Worm (Caenorhabditis elegans): ENCODE data around the gene F15E6.9.

F15E6.9 gene

DNA sequence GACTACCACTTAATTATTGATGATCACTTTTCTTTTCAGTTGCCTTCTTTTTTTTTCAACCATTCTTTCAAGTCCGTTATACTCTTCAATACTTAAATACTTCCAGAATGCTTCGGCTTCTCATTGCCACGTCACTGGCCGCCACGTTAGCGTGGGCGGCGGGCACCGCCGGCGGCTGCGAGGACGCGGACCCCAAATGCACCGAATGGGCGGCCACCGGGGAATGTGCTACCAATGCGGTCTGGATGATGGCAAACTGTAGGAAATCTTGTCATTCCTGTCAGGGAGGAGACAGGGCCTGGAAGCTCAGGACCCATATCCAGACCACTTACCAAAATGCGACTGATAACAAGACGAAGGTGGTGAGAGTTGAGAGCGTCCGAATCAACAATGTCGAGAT lies 2.3 kb upstream of the F15E6.9 start, which contains the start of gene lgc-22:
Gene lgc-22 (plus strand): TSS at position 105 of the 400 bp plus-strand sequence.
- TF ChIP-seq him-1 (tag; optimal IDR thresholded peaks at IDR 0.05), result no peak
- TF ChIP-seq dao-5 (tag; optimal IDR thresholded peaks at IDR 0.05), result no peak
- TF ChIP-seq W03F9.2 (tag; optimal IDR thresholded peaks at IDR 0.05), result no peak

DNA sequence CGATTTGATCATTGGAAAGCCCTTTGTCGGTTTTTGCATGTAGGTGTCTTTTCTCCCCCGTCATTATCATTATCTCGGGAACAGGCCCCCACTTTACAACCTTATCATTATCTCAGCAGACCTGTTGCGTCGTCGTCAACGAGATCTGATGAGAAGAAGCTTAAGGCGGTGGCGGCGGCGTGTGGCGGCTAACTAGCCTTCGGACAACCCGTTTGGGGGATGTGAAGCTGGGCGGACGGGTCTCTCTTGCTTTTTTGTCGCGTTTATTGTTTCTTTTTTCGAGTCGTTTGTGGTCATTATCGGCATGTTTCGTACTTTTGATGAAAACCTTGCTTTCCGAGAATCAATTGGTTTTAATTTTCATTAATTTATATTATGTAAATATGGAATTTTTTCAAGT lies 1.1 kb upstream of the F15E6.9 start:
- TF ChIP-seq him-1 (tag; optimal IDR thresholded peaks at IDR 0.05) (no peak), W03F9.2 (tag; optimal IDR thresholded peaks at IDR 0.05) (no peak), dao-5 (tag; optimal IDR thresholded peaks at IDR 0.05) (no peak)

DNA sequence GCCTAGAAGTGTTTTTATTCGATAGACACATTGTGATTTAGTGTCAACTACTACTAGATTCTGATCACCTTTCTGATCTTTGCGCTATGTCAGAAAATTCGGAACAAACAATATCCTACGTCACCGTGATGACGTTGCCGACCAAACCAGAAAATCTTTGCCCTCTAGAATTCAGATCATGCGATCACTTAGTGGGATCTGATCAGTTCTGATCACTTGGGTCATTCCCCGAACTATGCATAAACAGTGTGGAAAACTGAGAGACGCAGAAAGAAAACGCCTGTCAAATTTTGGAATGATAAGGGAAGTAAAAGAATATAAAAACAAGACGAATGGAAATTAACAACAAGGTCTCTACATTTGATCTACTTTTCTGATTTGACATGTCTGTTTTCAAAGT lies 4.3 kb downstream of the F15E6.9 start, which contains the start of gene F15E6.3:
Gene F15E6.3 (plus strand): TSS at position 344 of the 400 bp plus-strand sequence.
- TF ChIP-seq W03F9.2 (tag; optimal IDR thresholded peaks at IDR 0.05) (no peak), him-1 (tag; optimal IDR thresholded peaks at IDR 0.05) (no peak), dao-5 (tag; optimal IDR thresholded peaks at IDR 0.05) (no peak)

DNA sequence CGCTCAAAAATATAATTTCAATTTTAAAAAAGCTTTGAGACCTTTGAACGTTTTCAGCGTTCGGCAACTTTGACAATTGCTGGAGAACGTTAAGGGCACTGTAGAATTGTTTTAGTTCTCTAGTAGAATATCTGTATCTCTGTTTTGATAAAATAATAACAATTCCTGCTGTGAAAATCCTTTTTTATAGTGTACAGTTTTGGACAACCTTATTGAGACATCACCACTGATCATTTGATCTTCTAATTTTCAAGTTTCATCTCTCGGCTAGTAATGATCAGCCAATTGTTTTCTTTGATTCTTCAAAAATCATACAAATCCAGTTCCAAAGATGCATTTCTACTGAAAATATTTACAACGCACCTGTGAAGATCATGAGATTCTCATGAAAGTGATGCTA lies 6.3 kb downstream of the F15E6.9 start, which contains the start of gene F15E6.10:
Gene F15E6.10 (plus strand): TSS at position 301 of the 400 bp plus-strand sequence.
- TF ChIP-seq W03F9.2 (tag; optimal IDR thresholded peaks at IDR 0.05) (no peak), dao-5 (tag; optimal IDR thresholded peaks at IDR 0.05) (no peak), him-1 (tag; optimal IDR thresholded peaks at IDR 0.05) (no peak)

DNA sequence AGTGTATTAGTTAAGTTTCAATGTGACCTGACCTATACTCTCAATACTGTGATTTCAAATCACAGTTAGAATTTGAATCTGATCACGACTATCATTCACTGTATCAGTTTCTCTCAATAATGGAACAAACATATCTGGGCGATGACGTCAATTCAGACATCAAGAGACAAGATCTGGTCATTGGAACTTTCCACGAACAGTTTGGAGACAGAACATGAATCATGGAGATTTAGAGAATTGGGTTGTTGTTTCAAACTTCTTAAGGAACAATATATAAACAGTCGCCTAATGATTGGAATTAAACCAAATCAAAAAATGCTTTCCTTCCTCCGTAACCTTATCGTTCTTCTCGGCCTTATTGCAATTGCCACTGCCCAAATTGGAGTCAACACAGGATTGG lies 7.7 kb downstream of the F15E6.9 start, which contains the start of gene F15E6.4:
Gene F15E6.4 (plus strand): TSS at position 301 of the 400 bp plus-strand sequence.
- TF ChIP-seq dao-5 (tag; optimal IDR thresholded peaks at IDR 0.05), result no peak
- no peak for TF ChIP-seq W03F9.2 (tag; optimal IDR thresholded peaks at IDR 0.05)
- no peak for TF ChIP-seq him-1 (tag; optimal IDR thresholded peaks at IDR 0.05)

DNA sequence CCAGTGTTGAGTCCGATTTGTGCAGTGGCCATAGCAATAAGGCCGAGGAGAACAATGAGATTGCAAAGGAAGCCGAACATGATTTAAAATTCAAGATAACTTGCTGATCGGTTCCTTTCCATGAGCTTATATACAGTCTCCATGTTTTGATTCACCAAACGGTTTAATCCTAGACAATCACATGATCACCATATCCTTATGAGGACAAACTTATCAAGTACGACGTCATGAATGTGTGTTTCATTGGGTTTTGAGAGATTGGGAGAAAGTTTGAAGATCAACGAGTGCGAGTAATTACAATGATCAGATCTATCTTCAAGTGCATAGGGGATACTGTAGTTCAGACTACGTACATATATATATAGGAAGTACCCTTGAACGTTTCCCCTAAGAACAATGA lies 8.4 kb downstream of the F15E6.9 start, which contains the start of gene dct-7:
Gene dct-7 (minus strand): TSS at position 101 of the 400 bp plus-strand sequence.
- TF ChIP-seq dao-5 (tag; optimal IDR thresholded peaks at IDR 0.05) (no peak), him-1 (tag; optimal IDR thresholded peaks at IDR 0.05) (no peak), W03F9.2 (tag; optimal IDR thresholded peaks at IDR 0.05) (no peak)

DNA sequence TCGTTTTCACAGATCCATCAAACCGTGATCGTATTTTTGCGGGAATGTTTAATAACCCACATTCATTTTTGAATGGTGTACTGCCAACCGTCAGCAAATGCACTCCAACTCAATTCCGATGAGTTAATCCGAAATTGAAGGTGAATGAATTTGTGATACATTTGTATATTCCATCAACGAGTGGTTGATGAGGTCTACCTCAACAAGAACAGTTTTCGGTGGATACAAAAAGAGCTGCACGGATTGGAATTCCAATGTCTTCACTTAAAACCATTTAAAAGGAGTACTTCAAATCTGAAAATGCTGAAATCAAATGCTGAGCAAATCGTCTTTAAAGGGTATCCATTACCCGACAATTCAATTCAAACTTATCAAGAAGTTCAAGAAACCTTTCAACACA lies 9.6 kb downstream of the F15E6.9 start, which contains the start of gene F15E6.5:
Gene F15E6.5 (plus strand): TSS at position 301 of the 400 bp plus-strand sequence.
- no peak for TF ChIP-seq him-1 (tag; optimal IDR thresholded peaks at IDR 0.05)
- TF ChIP-seq dao-5 (tag; optimal IDR thresholded peaks at IDR 0.05), result no peak
- no peak for TF ChIP-seq W03F9.2 (tag; optimal IDR thresholded peaks at IDR 0.05)

DNA sequence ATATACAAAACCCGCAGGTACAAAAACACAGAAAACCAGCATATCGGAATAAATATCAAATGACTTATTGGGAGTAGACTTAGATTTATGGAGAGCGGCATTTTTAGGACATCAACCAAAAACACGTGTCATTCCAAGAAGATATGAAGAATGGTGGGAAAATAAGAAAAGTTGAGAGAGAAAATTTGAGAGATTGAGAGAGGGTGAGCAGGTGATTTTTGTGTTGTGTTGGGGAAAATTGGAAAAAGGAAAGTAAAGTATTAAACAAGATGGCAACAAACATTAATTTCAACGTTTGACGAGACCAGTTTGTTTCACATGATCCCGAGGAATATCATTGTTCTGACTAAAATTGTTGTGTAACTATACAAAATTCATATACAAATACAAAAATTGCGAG lies 10.6 kb downstream of the F15E6.9 start, which contains the start of gene srv-4:
Gene srv-4 (minus strand): TSS at position 101 of the 400 bp plus-strand sequence.
- TF ChIP-seq him-1 (tag; optimal IDR thresholded peaks at IDR 0.05) (no peak), dao-5 (tag; optimal IDR thresholded peaks at IDR 0.05) (no peak), W03F9.2 (tag; optimal IDR thresholded peaks at IDR 0.05) (no peak)

DNA sequence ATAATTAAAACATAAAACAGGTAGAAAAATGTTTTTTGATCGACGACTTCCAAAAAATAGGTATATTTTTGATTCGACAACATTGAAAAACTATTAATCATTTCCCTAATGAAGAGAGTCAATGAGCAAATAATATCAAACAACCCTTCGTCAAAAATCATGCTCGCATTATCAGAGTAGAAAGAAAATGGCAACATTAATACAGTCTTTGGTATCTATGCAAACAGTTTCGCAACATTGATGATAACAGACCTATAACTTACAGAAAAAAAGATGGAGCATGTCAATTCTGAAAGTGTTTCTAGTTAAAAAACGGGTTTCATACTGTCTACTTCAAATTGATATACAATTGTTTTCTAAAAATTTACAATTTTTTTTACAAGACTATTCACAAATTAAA lies 13.9 kb downstream of the F15E6.9 start:
- TF ChIP-seq him-1 (tag; optimal IDR thresholded peaks at IDR 0.05) (no peak), W03F9.2 (tag; optimal IDR thresholded peaks at IDR 0.05) (no peak), dao-5 (tag; optimal IDR thresholded peaks at IDR 0.05) (no peak)

DNA sequence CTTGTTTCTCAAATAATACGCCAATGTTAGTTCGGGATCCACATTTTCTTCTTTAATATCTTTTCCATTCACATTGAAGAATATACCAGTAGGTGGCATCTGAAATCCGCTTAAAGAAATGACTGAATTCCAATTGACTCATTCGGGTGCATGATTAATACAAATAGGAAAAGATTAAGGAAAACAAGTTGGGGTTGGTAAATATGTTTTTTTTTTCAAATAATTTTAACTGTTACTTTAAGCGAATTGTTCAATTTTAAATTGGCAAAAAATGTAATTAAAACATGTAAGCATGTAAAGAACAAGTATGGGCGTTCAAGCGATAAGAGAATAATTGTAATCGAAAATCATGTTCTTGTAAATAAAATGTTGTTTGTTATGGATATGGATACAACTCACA lies 14.9 kb downstream of the F15E6.9 start, which contains the start of gene F15E6.6:
Gene F15E6.6 (minus strand): TSS at position 101 of the 400 bp plus-strand sequence.
- TF ChIP-seq W03F9.2 (tag; optimal IDR thresholded peaks at IDR 0.05), result no peak
- no peak for TF ChIP-seq dao-5 (tag; optimal IDR thresholded peaks at IDR 0.05)
- no peak for TF ChIP-seq him-1 (tag; optimal IDR thresholded peaks at IDR 0.05)

DNA sequence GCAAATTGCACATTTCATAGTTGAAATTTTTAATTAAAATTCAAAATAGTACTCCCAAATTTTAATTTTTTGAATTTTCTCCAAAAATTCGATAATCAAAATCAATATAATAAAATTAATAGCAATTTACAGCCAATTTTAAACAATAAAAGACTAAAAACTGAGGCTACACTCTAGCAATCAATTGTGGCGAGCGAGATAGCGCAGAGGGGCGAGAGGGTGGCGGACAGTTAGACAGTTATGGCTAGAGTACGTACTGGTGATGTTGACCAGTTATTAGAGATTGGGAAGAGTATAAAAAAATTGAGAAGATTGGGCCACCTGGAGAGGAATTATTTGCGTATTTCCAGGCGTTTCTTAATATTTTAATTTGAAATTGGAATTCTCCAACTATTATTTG lies 21.2 kb downstream of the F15E6.9 start, which contains the start of gene nhr-78:
Gene nhr-78 (minus strand): TSS at position 182 of the 400 bp plus-strand sequence.
- TF ChIP-seq W03F9.2 (tag; optimal IDR thresholded peaks at IDR 0.05) (no peak), him-1 (tag; optimal IDR thresholded peaks at IDR 0.05) (no peak), dao-5 (tag; optimal IDR thresholded peaks at IDR 0.05) (no peak)

DNA sequence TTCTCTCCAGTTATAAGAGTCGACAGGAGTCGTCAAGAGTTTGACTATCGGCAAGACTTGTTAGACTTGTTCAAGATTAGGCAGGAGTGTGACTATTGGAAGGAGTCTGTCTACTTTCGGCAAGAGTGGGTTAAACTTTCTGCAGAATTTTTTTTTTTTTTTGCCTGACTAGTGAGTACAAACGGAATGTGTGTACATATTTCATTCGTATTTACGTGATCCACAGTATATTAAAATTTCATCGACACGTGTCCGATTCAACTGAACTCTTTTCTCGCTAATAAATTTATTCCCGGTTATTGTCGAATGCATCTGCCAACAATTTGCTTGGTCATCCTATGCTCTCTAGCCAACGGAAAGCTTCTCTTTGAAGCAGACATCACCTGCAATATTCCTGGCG lies 26.7 kb downstream of the F15E6.9 start, which contains the start of gene F36A4.1:
Gene F36A4.1 (plus strand): TSS at position 301 of the 400 bp plus-strand sequence.
- TF ChIP-seq him-1 (tag; optimal IDR thresholded peaks at IDR 0.05), result no peak
- no peak for TF ChIP-seq W03F9.2 (tag; optimal IDR thresholded peaks at IDR 0.05)
- TF ChIP-seq dao-5 (tag; optimal IDR thresholded peaks at IDR 0.05), result no peak

DNA sequence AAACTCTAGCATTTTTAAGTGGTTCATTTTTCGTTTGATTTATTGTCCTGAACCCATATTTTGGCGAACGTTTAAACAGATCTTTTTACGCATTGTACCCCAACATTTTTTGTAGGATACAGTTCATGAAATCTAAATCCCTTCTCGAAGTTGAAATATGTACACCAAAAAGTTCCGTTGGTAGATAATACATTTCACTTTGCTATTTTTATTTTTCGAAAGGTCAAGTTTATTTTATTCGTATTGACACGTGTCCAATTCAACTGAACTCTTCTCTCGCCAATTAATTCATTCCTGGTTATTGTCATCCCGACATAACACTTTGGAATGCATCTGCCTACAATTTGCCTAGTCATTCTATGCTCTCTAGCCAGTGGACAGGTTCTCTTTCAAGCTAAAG lies 28.0 kb downstream of the F15E6.9 start, which contains the start of gene F36A4.2:
Gene F36A4.2 (plus strand): TSS at position 301 of the 400 bp plus-strand sequence.
- no peak for TF ChIP-seq dao-5 (tag; optimal IDR thresholded peaks at IDR 0.05)
- no peak for TF ChIP-seq him-1 (tag; optimal IDR thresholded peaks at IDR 0.05)
- TF ChIP-seq W03F9.2 (tag; optimal IDR thresholded peaks at IDR 0.05), result no peak

DNA sequence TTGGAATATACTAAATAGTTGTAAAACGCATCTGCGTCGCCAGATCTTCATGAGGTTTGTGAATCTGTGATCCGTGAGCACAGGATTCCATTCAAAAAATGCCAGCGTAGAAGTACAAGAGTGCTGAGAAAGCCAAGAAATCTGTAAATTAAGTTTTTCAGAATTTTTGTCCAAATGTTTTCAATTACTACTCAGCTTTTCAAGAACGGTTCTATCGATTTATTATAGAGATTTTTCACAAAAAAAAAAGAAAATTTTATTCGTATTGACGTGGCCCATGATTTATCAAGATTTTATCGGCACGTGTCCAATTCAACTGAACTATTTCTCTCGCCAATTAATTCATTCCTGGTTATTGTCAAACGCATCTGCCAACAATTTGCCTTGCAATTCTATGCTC lies 29.6 kb downstream of the F15E6.9 start, which contains the start of gene F36A4.3:
Gene F36A4.3 (plus strand): TSS at position 301 of the 400 bp plus-strand sequence.
- TF ChIP-seq dao-5 (tag; optimal IDR thresholded peaks at IDR 0.05) (no peak), him-1 (tag; optimal IDR thresholded peaks at IDR 0.05) (no peak), W03F9.2 (tag; optimal IDR thresholded peaks at IDR 0.05) (no peak)

Measured in whole organism, L4/young adult.